ENCODE assay signal across 3 fruit fly cellular contexts in the genomic region with DNA sequence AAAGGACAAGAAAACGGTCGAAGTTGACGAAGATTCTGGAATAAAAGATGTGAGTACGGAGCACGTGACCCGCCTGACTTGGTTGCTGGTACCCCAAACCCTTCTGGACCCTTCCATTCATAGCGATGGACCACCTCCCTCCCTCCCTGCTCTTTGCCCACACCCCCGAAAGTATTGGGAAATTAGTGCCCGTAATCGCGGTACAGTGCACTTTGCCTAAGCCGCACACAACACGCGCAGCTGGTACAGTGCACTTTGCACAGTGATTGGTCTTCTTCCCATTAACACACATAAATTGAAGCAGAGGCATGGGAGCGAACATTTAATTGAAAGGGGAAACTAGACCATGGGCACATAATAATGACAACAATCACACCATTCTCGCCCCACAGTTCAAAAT.
TF ChIP-seq lines count a peak whose summit lies in the region.

No protein-coding gene starts in this region.

- TF ChIP-seq CTCF in whole organism, embryonic (GFP tag; optimal IDR thresholded peaks at IDR 0.05; lab: Kevin White, UChicago): no peak

TF ChIP-seq in whole organism, adult, 20 proteins besides CTCF, POLR2A, EP300 and RAD21:
- TF ChIP-seq CG5204 (GFP tag; optimal IDR thresholded peaks at IDR 0.05; lab: Kevin White, UChicago): no peak
- no peak for TF ChIP-seq kay (GFP tag; lab: Kevin White, UChicago; ENCODE audit: borderline replicate concordance)
- no peak for TF ChIP-seq CG33017 (tag; optimal IDR thresholded peaks at IDR 0.05; lab: Kevin White, UChicago)
- no peak for TF ChIP-seq CG11617 (GFP tag; optimal IDR thresholded peaks at IDR 0.05; lab: Kevin White, UChicago)
- peak; percentile 19 for TF ChIP-seq CG12768 (GFP tag; optimal IDR thresholded peaks at IDR 0.05; lab: Kevin White, UChicago)

TF ChIP-seq in whole organism, embryonic, 481 proteins besides CTCF, POLR2A, EP300 and RAD21:
- TF ChIP-seq slou (GFP tag; optimal IDR thresholded peaks at IDR 0.05; lab: Kevin White, UChicago) (no peak), row (GFP tag; IDR thresholded peaks at IDR 0.05; lab: Robert Waterston, UW) (peak; percentile 23; the same call in 1 of the 3 replicates), Optix (GFP tag; IDR thresholded peaks at IDR 0.05; lab: Robert Waterston, UW) (0 out of 3 replicates have a peak, but pooled peaks have one; percentile 27), CG31365 (tag; optimal IDR thresholded peaks at IDR 0.05; lab: Kevin White, UChicago) (no peak), ranshi (GFP tag; IDR thresholded peaks at IDR 0.05; lab: Robert Waterston, UW) (peak; percentile 24; the same call in 1 of the 2 replicates), fd64A (GFP tag; optimal IDR thresholded peaks at IDR 0.05; lab: Kevin White, UChicago) (no peak), ara (GFP tag; IDR thresholded peaks at IDR 0.05; lab: Robert Waterston, UW) (0 out of 2 replicates have a peak, but pooled peaks have one; percentile 37), Adf1 (GFP tag; IDR thresholded peaks at IDR 0.05; lab: Robert Waterston, UW) (no peak), nmo (GFP tag; optimal IDR thresholded peaks at IDR 0.05; lab: Kevin White, UChicago) (no peak), HLH54F (GFP tag; optimal IDR thresholded peaks at IDR 0.05; lab: Kevin White, UChicago) (no peak), CkIIα-i1 (GFP tag; IDR thresholded peaks at IDR 0.05; lab: Robert Waterston, UW) (no peak), Dfd (GFP tag; optimal IDR thresholded peaks at IDR 0.05; lab: Kevin White, UChicago) (no peak), Med (GFP tag; lab: Kevin White, UChicago) (no peak), Fer1 (GFP tag; optimal IDR thresholded peaks at IDR 0.05; lab: Kevin White, UChicago) (no peak), grau (tag; optimal IDR thresholded peaks at IDR 0.05; lab: Kevin White, UChicago) (peak; percentile 86), abd-A (tag; optimal IDR thresholded peaks at IDR 0.05; lab: Kevin White, UChicago) (no peak), vfl (GFP tag; optimal IDR thresholded peaks at IDR 0.05; lab: Kevin White, UChicago) (no peak), crol (GFP tag; IDR thresholded peaks at IDR 0.05; lab: Robert Waterston, UW) (peak; percentile 75)

TF ChIP-seq in whole organism, pupa, 21 proteins besides CTCF, POLR2A, EP300 and RAD21:
- TF ChIP-seq CG17806 (tag; optimal IDR thresholded peaks at IDR 0.05; lab: Kevin White, UChicago) (no peak), Pif1A (GFP tag; optimal IDR thresholded peaks at IDR 0.05; lab: Kevin White, UChicago) (no peak), CG32121 (GFP tag; IDR thresholded peaks at IDR 0.05; lab: Robert Waterston, UW) (peak; percentile 40; the same call in 1 of the 2 replicates), fd96Ca (GFP tag; IDR thresholded peaks at IDR 0.05; lab: Robert Waterston, UW) (no peak), CG10348 (GFP tag; IDR thresholded peaks at IDR 0.05; lab: Robert Waterston, UW) (0 out of 2 replicates have a peak, but pooled peaks have one; percentile 10), CG8301 (tag; optimal IDR thresholded peaks at IDR 0.05; lab: Kevin White, UChicago) (no peak), CG15710 (tag; optimal IDR thresholded peaks at IDR 0.05; lab: Kevin White, UChicago) (no peak), Ets98B (GFP tag; IDR thresholded peaks at IDR 0.05; lab: Robert Waterston, UW) (peak; percentile 14; the same call in 1 of the 2 replicates), Snoo (tag; optimal IDR thresholded peaks at IDR 0.05; lab: Kevin White, UChicago) (no peak), CG13204 (GFP tag; optimal IDR thresholded peaks at IDR 0.05; lab: Kevin White, UChicago) (no peak), CG14655 (GFP tag; optimal IDR thresholded peaks at IDR 0.05; lab: Kevin White, UChicago) (no peak), D1 (tag; optimal IDR thresholded peaks at IDR 0.05; lab: Kevin White, UChicago) (no peak), CG12605 (GFP tag; IDR thresholded peaks at IDR 0.05; lab: Robert Waterston, UW) (no peak), gl (tag; optimal IDR thresholded peaks at IDR 0.05; lab: Kevin White, UChicago) (no peak), Pif1B (GFP tag; optimal IDR thresholded peaks at IDR 0.05; lab: Kevin White, UChicago) (no peak), CG4496 (GFP tag; IDR thresholded peaks at IDR 0.05; lab: Robert Waterston, UW) (no peak), CG34367 (tag; optimal IDR thresholded peaks at IDR 0.05; lab: Kevin White, UChicago) (no peak)
TF ChIP-seq in whole organism, pupa: peak in this region for 3.
